Worm (Caenorhabditis elegans): Measurements from ENCODE around the gene mif-1.
"Not testable (repeated sequence)": the region's sequence is repeated elsewhere in the genome, so short reads cannot be mapped to it uniquely, and the experiment has no call there.

mif-1 gene

ce11 chrIII:11853533-11853932, 5.6 kb downstream of the mif-1 start:
- TF ChIP-seq dao-5 (tag; optimal IDR thresholded peaks at IDR 0.05) (no peak), W03F9.2 (tag; optimal IDR thresholded peaks at IDR 0.05) (no peak), him-1 (tag; optimal IDR thresholded peaks at IDR 0.05) (no peak)

DNA sequence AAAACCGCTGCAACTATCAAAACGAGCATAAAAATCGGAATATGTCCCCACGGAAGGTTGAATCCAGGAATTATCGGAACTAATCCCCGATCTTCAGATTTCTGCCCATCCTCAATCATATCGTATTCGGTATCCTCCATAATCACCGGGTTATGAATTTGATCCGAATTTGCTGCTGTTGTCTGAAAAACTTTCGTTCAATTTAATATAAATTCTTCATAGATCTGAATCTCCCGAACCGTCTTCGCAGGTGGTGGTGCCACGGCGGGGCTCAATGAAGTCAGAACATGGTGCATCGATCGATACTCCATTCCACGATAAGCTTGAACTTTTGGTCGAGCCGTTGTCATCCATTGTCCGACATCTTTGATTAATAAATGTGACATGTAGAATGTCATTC, 8.9 kb downstream of the mif-1 start:
- TF ChIP-seq dao-5 (tag; optimal IDR thresholded peaks at IDR 0.05) (no peak), him-1 (tag; optimal IDR thresholded peaks at IDR 0.05) (no peak), W03F9.2 (tag; optimal IDR thresholded peaks at IDR 0.05) (no peak)

- no peak for TF ChIP-seq W03F9.2 (tag; optimal IDR thresholded peaks at IDR 0.05)
- TF ChIP-seq dao-5 (tag; optimal IDR thresholded peaks at IDR 0.05): no peak
- TF ChIP-seq him-1 (tag; optimal IDR thresholded peaks at IDR 0.05): no peak
Measured at ce11 chrIII:11861123-11861522, 13.2 kb downstream of the mif-1 start.

DNA sequence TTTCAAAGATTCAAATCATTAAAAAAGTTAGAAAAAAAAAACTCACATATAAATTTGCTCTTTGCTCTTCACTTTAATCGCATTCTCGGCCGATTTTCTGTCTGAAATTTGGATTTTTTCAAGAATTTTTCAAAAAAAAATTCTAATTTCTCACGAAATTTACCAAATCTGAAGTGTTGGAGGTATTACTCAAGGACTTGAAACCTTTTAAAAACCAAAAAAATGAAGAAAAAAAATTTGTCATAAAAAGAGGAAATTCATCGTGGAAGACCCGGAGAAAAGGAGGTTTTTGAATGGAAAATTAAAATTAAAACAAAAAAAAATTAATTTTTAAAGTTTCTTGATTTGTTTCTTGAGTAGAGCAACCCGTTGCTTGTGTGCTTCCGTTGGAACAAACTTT, 14.2 kb downstream of the mif-1 start, which contains the start of gene Y56A3A.2:
TSS of gene Y56A3A.2 (minus strand) at position 101 of the 400 bp plus-strand sequence.
- TF ChIP-seq W03F9.2 (tag; optimal IDR thresholded peaks at IDR 0.05) (no peak), him-1 (tag; optimal IDR thresholded peaks at IDR 0.05) (no peak), dao-5 (tag; optimal IDR thresholded peaks at IDR 0.05) (no peak)

DNA sequence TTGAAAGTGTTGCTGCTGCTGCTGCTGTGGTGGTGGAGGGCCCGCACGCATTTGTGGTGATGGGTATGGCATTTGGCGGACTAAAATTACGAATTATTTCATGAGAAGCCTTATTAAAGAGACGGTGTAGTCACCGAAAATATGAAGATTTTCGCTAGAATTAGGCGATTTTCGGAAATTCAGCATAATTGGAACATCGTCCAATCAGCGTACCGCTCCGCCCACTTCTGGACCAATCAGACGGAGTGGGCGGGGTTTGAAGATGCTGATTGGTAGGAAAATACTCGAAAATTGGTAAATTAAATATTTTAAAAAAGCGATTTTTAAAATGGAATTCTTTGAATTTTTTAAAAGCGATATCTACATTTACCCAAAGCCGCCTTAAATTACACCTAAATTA, 18.2 kb downstream of the mif-1 start:
- TF ChIP-seq him-1 (tag; optimal IDR thresholded peaks at IDR 0.05) (no peak), W03F9.2 (tag; optimal IDR thresholded peaks at IDR 0.05) (no peak), dao-5 (tag; optimal IDR thresholded peaks at IDR 0.05) (no peak)

ce11 chrIII:11869231-11869912, 21.4 kb downstream of the mif-1 start, which contains the start of gene taf-12:
Gene taf-12 (minus strand): TSS chrIII:11869281.
- TF ChIP-seq W03F9.2 (tag; optimal IDR thresholded peaks at IDR 0.05) (peak; percentile 44), dao-5 (tag; optimal IDR thresholded peaks at IDR 0.05) (no peak)

DNA sequence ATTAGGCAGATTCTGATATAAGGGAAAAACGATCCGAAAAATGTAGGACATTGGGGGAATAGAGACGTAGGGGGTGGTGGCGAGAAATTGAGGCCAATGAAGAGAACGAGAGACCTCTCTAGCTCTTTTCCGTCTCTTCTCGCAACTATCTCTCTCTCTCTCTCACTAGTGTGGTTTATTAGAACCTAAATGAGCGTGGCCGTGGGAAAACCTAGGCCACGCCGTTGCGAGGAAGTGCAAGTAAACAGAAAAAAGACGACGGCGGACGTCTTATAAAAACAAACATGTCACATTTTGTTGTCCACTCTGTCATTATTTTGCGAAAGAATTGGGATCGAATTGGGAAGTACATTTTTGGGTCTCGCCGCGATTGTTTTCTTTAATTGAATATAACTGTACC, 22.1 kb downstream of the mif-1 start:
- TF ChIP-seq him-1 (tag; optimal IDR thresholded peaks at IDR 0.05) (no peak), W03F9.2 (tag; optimal IDR thresholded peaks at IDR 0.05) (peak; percentile 44)

DNA sequence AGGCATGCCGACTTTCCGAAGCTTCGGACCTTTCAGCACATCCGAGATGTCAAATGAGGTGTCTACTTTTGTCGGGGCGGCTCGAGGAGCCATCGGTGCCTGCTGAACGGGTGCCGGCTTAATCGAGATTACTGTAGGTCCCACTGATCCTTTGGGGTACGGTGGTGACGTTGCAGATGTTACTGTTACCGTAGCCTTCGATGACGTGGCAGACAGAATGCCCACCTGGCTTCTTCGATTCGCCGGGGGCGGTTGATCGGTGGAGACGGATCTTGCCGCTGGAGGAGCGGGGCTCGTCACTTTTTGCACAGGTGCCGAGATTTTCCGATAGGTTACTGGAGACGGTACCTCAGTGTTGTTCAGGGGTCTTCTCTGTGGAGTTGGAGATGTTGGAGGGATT, 23.7 kb downstream of the mif-1 start:
- TF ChIP-seq him-1 (tag; optimal IDR thresholded peaks at IDR 0.05) (no peak), dao-5 (tag; optimal IDR thresholded peaks at IDR 0.05) (no peak), W03F9.2 (tag; optimal IDR thresholded peaks at IDR 0.05) (no peak)

DNA sequence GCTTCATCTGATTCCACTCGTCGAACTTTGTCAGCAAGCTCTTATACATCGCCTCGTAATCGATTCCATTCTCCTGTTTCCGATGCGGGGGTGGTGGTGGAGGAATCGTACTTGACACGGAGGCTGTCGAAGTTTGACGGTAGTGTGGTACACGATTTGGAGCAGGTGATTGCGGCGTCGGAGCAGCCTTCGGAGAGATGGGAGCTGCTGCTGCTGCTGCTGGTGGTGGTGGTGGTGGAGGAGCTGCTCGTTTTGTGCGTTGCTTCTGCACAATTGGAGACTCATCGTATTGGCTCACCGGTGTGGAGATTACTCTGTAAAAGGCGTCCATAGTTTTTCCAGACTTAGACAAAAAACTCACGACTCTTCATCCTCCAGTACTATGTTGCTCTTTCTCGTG, 26.3 kb downstream of the mif-1 start:
- TF ChIP-seq dao-5 (tag; optimal IDR thresholded peaks at IDR 0.05) (no peak), W03F9.2 (tag; optimal IDR thresholded peaks at IDR 0.05) (no peak), him-1 (tag; optimal IDR thresholded peaks at IDR 0.05) (no peak)

ce11 chrIII:11876130-11876529, 28.2 kb downstream of the mif-1 start:
- no peak for TF ChIP-seq him-1 (tag; optimal IDR thresholded peaks at IDR 0.05)
- TF ChIP-seq W03F9.2 (tag; optimal IDR thresholded peaks at IDR 0.05): no peak
- no peak for TF ChIP-seq dao-5 (tag; optimal IDR thresholded peaks at IDR 0.05)

DNA sequence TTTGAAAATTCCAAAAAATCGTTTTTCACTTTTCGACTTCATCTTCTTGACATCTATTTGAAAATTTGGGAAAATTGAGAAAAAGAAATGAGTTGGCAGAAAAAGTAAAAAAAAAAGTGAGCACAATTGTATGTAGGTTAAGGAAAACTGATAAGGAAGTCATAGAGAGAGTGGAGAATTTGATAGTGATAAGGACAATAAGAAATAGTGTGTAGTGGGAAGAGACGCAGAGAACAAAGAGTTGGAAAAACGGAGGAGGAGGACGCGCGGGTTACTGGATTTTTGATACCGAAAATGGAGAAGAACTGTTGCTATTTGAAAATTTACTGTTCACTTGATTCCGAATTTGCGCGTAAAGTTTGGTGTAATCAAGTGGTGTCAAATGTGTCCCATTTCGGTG, 30.8 kb downstream of the mif-1 start, which contains the start of gene Y56A3A.6:
TSS of gene Y56A3A.6 (minus strand) at position 53 of the 400 bp plus-strand sequence.
- TF ChIP-seq W03F9.2 (tag; optimal IDR thresholded peaks at IDR 0.05) (no peak), dao-5 (tag; optimal IDR thresholded peaks at IDR 0.05) (no peak), him-1 (tag; optimal IDR thresholded peaks at IDR 0.05) (no peak)

DNA sequence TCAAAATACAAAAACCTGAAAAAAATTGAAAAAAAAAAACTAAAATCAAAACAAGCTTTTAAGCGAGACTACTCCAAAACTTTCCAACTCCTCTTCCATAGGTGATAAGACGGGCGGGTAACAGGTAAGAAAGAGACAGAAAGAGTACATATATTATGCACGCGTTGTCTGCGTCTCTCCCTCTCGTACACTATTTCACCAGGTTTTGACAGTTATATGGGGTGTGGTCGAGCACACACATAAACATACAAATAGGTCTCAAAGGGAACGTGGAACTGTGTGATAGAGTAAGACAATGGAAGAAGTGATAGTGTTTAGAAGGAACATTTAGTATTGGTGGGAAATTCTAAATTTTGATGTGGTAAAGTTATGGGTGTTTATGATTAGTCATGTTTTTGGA, 33.6 kb downstream of the mif-1 start:
- TF ChIP-seq him-1 (tag; optimal IDR thresholded peaks at IDR 0.05) (no peak), W03F9.2 (tag; optimal IDR thresholded peaks at IDR 0.05) (peak; percentile 41), dao-5 (tag; optimal IDR thresholded peaks at IDR 0.05) (no peak)

ce11 chrIII:11883694-11884093, 35.7 kb downstream of the mif-1 start, which contains the start of gene fbxb-22:
Gene fbxb-22 (minus strand): TSS chrIII:11883754.
- not testable (repeated sequence) for TF ChIP-seq dao-5, him-1, W03F9.2 (tag; optimal IDR thresholded peaks at IDR 0.05)

ce11 chrIII:11891335-11891734, 43.4 kb downstream of the mif-1 start, which contains the start of gene faah-5:
Gene faah-5 (minus strand): TSS chrIII:11891435.
- TF ChIP-seq dao-5 (tag; optimal IDR thresholded peaks at IDR 0.05): no peak
- TF ChIP-seq him-1 (tag; optimal IDR thresholded peaks at IDR 0.05): no peak
- TF ChIP-seq W03F9.2 (tag; optimal IDR thresholded peaks at IDR 0.05): no peak

DNA sequence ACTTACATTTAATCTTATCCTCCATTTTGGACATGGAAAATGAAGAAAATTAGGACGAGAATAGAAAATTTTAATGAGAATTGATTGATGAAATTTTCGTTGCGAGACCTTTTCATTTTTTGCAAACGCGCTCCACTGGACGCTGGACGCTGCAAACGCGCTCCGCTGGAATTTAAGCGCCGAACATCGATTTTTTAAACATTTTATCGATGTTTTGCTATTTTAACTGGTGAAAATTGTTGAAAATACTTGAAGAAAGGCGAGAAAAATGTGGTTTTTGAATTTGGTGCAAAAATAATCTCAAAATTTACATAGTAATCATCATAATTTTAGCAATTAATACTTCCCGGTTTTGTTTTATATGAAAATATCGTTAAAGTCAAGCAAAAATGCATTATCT, 45.0 kb downstream of the mif-1 start, which contains the start of gene Y56A3A.41:
TSS of gene Y56A3A.41 (minus strand) at position 101 of the 400 bp plus-strand sequence.
- TF ChIP-seq him-1 (tag; optimal IDR thresholded peaks at IDR 0.05) (no peak), W03F9.2 (tag; optimal IDR thresholded peaks at IDR 0.05) (no peak), dao-5 (tag; optimal IDR thresholded peaks at IDR 0.05) (no peak)
